Worm (Caenorhabditis elegans): ENCODE data around the gene F58H7.1.
"Not testable (repeated sequence)": the region's sequence is repeated elsewhere in the genome, so short reads cannot be mapped to it uniquely, and the experiment has no call there.

DNA sequence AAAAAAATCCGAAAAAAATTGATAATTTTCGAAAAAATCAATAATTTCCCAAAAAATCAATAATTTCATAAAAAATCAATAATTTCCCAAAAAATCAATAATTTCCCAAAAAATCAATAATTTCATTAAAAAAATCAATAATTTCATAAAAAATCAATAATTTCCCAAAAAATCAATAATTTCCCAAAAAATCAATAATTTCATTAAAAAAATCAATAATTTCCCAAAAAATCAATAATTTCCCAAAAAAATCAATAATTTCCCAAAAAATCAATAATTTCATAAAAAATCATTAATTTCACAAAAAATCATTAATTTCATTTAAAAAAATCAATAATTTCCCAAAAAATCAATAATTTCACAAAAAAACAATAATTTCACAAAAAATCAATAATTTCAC, 42.2 kb upstream of the F58H7.1 start:
- not testable (repeated sequence) for TF ChIP-seq unc-39 (tag; optimal IDR thresholded peaks at IDR 0.05); nhr-76 (tag; optimal IDR thresholded peaks at IDR 0.05); nhr-28 (tag; optimal IDR thresholded peaks at IDR 0.05); zip-8 (tag; optimal IDR thresholded peaks at IDR 0.05); tbx-8 (GFP tag; optimal IDR thresholded peaks at IDR 0.05); nhr-237 (tag; optimal IDR thresholded peaks at IDR 0.05)

All from whole organism, mixed stage, embryonic.